Worm (Caenorhabditis elegans): ENCODE measurements around the gene str-165.

- TF ChIP-seq unc-62 (GFP tag; optimal IDR thresholded peaks at IDR 0.05) (no peak), nhr-11 (tag; optimal IDR thresholded peaks at IDR 0.05) (no peak), unc-55 (GFP tag; optimal IDR thresholded peaks at IDR 0.05) (no peak), snpc-4 (tag; optimal IDR thresholded peaks at IDR 0.05) (no peak), ceh-16 (tag; optimal IDR thresholded peaks at IDR 0.05) (no peak), ZK546.5 (tag; optimal IDR thresholded peaks at IDR 0.05) (no peak), unc-39 (tag; optimal IDR thresholded peaks at IDR 0.05) (no peak), ama-1 (optimal IDR thresholded peaks at IDR 0.05) (no peak), nhr-10 (tag; optimal IDR thresholded peaks at IDR 0.05) (no peak), lin-13 (GFP tag; optimal IDR thresholded peaks at IDR 0.05) (no peak), nhr-23 (tag; optimal IDR thresholded peaks at IDR 0.05) (no peak), lin-39 (tag; optimal IDR thresholded peaks at IDR 0.05) (no peak), ceh-82 (tag; optimal IDR thresholded peaks at IDR 0.05) (no peak), nhr-237 (tag; optimal IDR thresholded peaks at IDR 0.05) (no peak)
Measured at ce11 chrV:13833951-13834350, 3.0 kb downstream of the str-165 start, which contains the start of gene srx-129.

Data from whole organism, L2 larva.